Worm (Caenorhabditis elegans) whole organism, young adult: Measurements from ENCODE around the gene W10G6.1.

Source experiments
- B0261.1 ChIP-seq: sonication (generic microtip); optimal IDR thresholded peaks from 2 replicates; lab custom pipeline; 2016; ENCODE audit warnings: mild to moderate bottlenecking, missing genetic modification characterization, moderate library complexity, missing compliant biosample characterization
- B0336.3 ChIP-seq: fragments of 200-800 bp; sonication (Bioruptor generic); IDR thresholded peaks from 2 replicates; pipeline ENCODE4 v1.3.6; 2022; ENCODE audit warnings: missing genetic modification characterization, missing compliant biosample characterization
- F22D6.2 ChIP-seq: sonication (generic microtip); optimal IDR thresholded peaks from 2 replicates; lab custom pipeline; 2016; ENCODE audit warnings: mild to moderate bottlenecking, missing genetic modification characterization, missing compliant biosample characterization
- F23B12.7 ChIP-seq: sonication (generic microtip); optimal IDR thresholded peaks from 2 replicates; lab custom pipeline; 2017; ENCODE audit warnings: missing genetic modification characterization, mild to moderate bottlenecking, missing compliant biosample characterization, antibody characterized with exemption, moderate library complexity; ENCODE audit not compliant: insufficient read depth
- K12H6.12 ChIP-seq: fragments of 200-800 bp; sonication (Bioruptor generic); optimal IDR thresholded peaks from 2 replicates; lab custom pipeline; 2018; ENCODE audit warnings: mild to moderate bottlenecking, missing genetic modification characterization, missing compliant biosample characterization
- T07F8.4 ChIP-seq: sonication (generic microtip); optimal IDR thresholded peaks from 2 replicates; lab custom pipeline; 2016; ENCODE audit warnings: mild to moderate bottlenecking, missing genetic modification characterization, moderate library complexity, missing compliant biosample characterization
- Y53F4B.3 ChIP-seq: fragments of 200-800 bp; sonication (Bioruptor generic); IDR thresholded peaks from 2 replicates; pipeline ENCODE4 v1.3.6; 2022; ENCODE audit warnings: missing genetic modification reagents, missing genetic modification characterization, missing compliant biosample characterization
- Y53G8AR.9 ChIP-seq: fragments of 200-800 bp; sonication (Bioruptor generic); conservative IDR thresholded peaks from 2 replicates; pipeline ENCODE4 v1.3.6; 2022; ENCODE audit warnings: missing genetic modification reagents, missing genetic modification characterization, missing compliant biosample characterization
- atf-7 ChIP-seq: sonication (generic microtip); optimal IDR thresholded peaks from 2 replicates; lab custom pipeline; 2017; ENCODE audit warnings: mild to moderate bottlenecking, missing genetic modification characterization, missing compliant biosample characterization
- attf-5 ChIP-seq: fragments of 200-800 bp; sonication (Bioruptor generic); optimal IDR thresholded peaks from 2 replicates; lab custom pipeline; 2018; ENCODE audit warnings: mild to moderate bottlenecking, missing genetic modification characterization, missing compliant biosample characterization
- attf-6 ChIP-seq: fragments of 200-800 bp; sonication (Bioruptor generic); IDR thresholded peaks from 2 replicates; pipeline ENCODE4 v1.3.6; 2022; ENCODE audit warnings: missing genetic modification reagents, missing genetic modification characterization, missing compliant biosample characterization
- bed-2 ChIP-seq: fragments of 200-800 bp; sonication (Bioruptor generic); IDR thresholded peaks from 2 replicates; pipeline ENCODE4 v1.3.6; 2022; ENCODE audit warnings: missing genetic modification reagents, missing genetic modification characterization, missing compliant biosample characterization
- cebp-1 ChIP-seq, 2 experiments: fragments of 200-800 bp in 1 of 2; sonication (Bioruptor generic) in 1 of 2; sonication (generic microtip) in 1 of 2; IDR thresholded peaks in 1 of 2; optimal IDR thresholded peaks in 1 of 2; 2 replicates each; pipeline versions ENCODE4 v1.3.6 to Lab custom; 2017 to 2022; ENCODE audit warnings: missing compliant biosample characterization in 2 of 2, missing genetic modification characterization in 2 of 2, mild to moderate bottlenecking in 1 of 2, missing genetic modification reagents in 1 of 2, moderate library complexity in 1 of 2
- cebp-2 ChIP-seq: fragments of 200-800 bp; sonication (Bioruptor generic); IDR thresholded peaks from 2 replicates; pipeline ENCODE4 v1.3.6; 2022; ENCODE audit warnings: missing genetic modification characterization, missing compliant biosample characterization
- ceh-100 ChIP-seq: fragments of 200-800 bp; sonication (Bioruptor generic); IDR thresholded peaks from 2 replicates; pipeline ENCODE4 v1.3.6; 2022; ENCODE audit warnings: missing genetic modification reagents, missing genetic modification characterization, missing compliant biosample characterization
- ceh-27 ChIP-seq: fragments of 200-800 bp; sonication (Bioruptor generic); optimal IDR thresholded peaks from 2 replicates; lab custom pipeline; 2018; ENCODE audit warnings: mild to moderate bottlenecking, missing genetic modification characterization, moderate library complexity, missing compliant biosample characterization
- chd-7 ChIP-seq: sonication (generic microtip); optimal IDR thresholded peaks from 2 replicates; lab custom pipeline; 2016; ENCODE audit warnings: mild to moderate bottlenecking, missing genetic modification characterization, moderate library complexity, missing compliant biosample characterization
- dox-1 ChIP-seq: fragments of 200-800 bp; sonication (Bioruptor generic); IDR thresholded peaks from 2 replicates; pipeline ENCODE4 v1.3.6; 2022; ENCODE audit warnings: missing genetic modification reagents, missing genetic modification characterization, missing compliant biosample characterization
- efl-1 ChIP-seq: fragments of 150-350 bp; optimal IDR thresholded peaks from 2 replicates; lab custom pipeline; 2014; ENCODE audit warnings: missing biosample characterization, missing genetic modification reagents, missing genetic modification characterization
- egl-18 ChIP-seq: fragments of 200-800 bp; sonication (Bioruptor generic); IDR thresholded peaks from 2 replicates; pipeline ENCODE4 v1.3.6; 2022; ENCODE audit warnings: missing genetic modification reagents, missing genetic modification characterization, missing compliant biosample characterization
- ets-4 ChIP-seq: fragments of 200-800 bp; sonication (Bioruptor generic); optimal IDR thresholded peaks from 2 replicates; lab custom pipeline; 2018; ENCODE audit warnings: mild to moderate bottlenecking, missing genetic modification characterization, missing compliant biosample characterization
- fkh-3 ChIP-seq: sonication (generic microtip); optimal IDR thresholded peaks from 2 replicates; lab custom pipeline; 2016; ENCODE audit warnings: mild to moderate bottlenecking, missing genetic modification characterization, missing compliant biosample characterization
- gei-17 ChIP-seq: fragments of 200-800 bp; sonication (Bioruptor generic); optimal IDR thresholded peaks from 2 replicates; lab custom pipeline; 2018; ENCODE audit warnings: mild to moderate bottlenecking, missing genetic modification characterization, missing compliant biosample characterization
- him-1 ChIP-seq: sonication (generic microtip); optimal IDR thresholded peaks from 2 replicates; lab custom pipeline; 2016; ENCODE audit warnings: missing genotype, missing genetic modification reagents, missing genetic modification characterization, missing compliant biosample characterization
- hmg-1.2 ChIP-seq: fragments of 200-800 bp; sonication (Bioruptor generic); IDR thresholded peaks from 2 replicates; pipeline ENCODE4 v1.3.6; 2022; ENCODE audit warnings: missing genetic modification reagents, missing genetic modification characterization, missing compliant biosample characterization
- hsf-1 ChIP-seq: fragments of 200-800 bp; sonication (Bioruptor generic); IDR thresholded peaks from 2 replicates; pipeline ENCODE4 v1.3.6; 2022; ENCODE audit warnings: missing genetic modification reagents, missing genetic modification characterization, missing compliant biosample characterization
- lin-26 ChIP-seq: fragments of 200-800 bp; sonication (Bioruptor generic); IDR thresholded peaks from 2 replicates; pipeline ENCODE4 v1.3.6; 2022; ENCODE audit warnings: missing genetic modification reagents, missing genetic modification characterization, missing compliant biosample characterization
- lin-54 ChIP-seq: fragments of 200-800 bp; sonication (Bioruptor generic); optimal IDR thresholded peaks from 2 replicates; lab custom pipeline; 2018; ENCODE audit warnings: mild to moderate bottlenecking, missing genetic modification characterization, missing compliant biosample characterization
- lsy-27 ChIP-seq: sonication (generic microtip); optimal IDR thresholded peaks from 2 replicates; lab custom pipeline; 2017; ENCODE audit warnings: missing genetic modification characterization, mild to moderate bottlenecking, missing compliant biosample characterization, antibody characterized with exemption, missing genotype, borderline replicate concordance; ENCODE audit not compliant: insufficient read depth
- madf-10 ChIP-seq: sonication (generic microtip); optimal IDR thresholded peaks from 2 replicates; lab custom pipeline; 2016; ENCODE audit warnings: mild to moderate bottlenecking, missing genetic modification characterization, missing compliant biosample characterization
- madf-8 ChIP-seq: fragments of 200-800 bp; sonication (Bioruptor generic); conservative IDR thresholded peaks from 2 replicates; pipeline ENCODE4 v1.3.6; 2022; ENCODE audit warnings: missing genetic modification reagents, missing genetic modification characterization, missing compliant biosample characterization
- mxl-1 ChIP-seq: sonication (generic microtip); optimal IDR thresholded peaks from 2 replicates; lab custom pipeline; 2016; ENCODE audit warnings: missing genetic modification characterization, missing compliant biosample characterization
- nhr-80 ChIP-seq: sonication (generic microtip); optimal IDR thresholded peaks from 2 replicates; lab custom pipeline; 2016; ENCODE audit warnings: missing genetic modification characterization, missing compliant biosample characterization
- rec-8 ChIP-seq, 2 experiments: sonication (generic microtip); optimal IDR thresholded peaks; 2 replicates each; lab custom pipeline; 2016; ENCODE audit warnings: mild to moderate bottlenecking in 2 of 2, missing genetic modification characterization in 2 of 2, missing genetic modification reagents in 2 of 2, missing genotype in 2 of 2, missing biosample characterization in 1 of 2, missing compliant biosample characterization in 1 of 2, moderate library complexity in 1 of 2
- snpc-1.3 ChIP-seq: sonication (generic microtip); optimal IDR thresholded peaks from 2 replicates; lab custom pipeline; 2017; ENCODE audit warnings: missing genetic modification characterization, mild to moderate bottlenecking, missing compliant biosample characterization, antibody characterized with exemption, moderate library complexity, missing genotype, missing genetic modification reagents; ENCODE audit not compliant: insufficient read depth
- snpc-4 ChIP-seq, 5 experiments: fragments of 150-350 bp in 1 of 5; sonication (generic microtip) in 4 of 5; optimal IDR thresholded peaks; 2 replicates each; lab custom pipeline; 2014 to 2018; ENCODE audit warnings: missing genetic modification characterization in 5 of 5, missing biosample characterization in 3 of 5, antibody characterized with exemption in 2 of 5, mild to moderate bottlenecking in 2 of 5, missing compliant biosample characterization in 2 of 5, missing genotype in 2 of 5, moderate library complexity in 2 of 5, missing genetic modification reagents in 1 of 5
- somi-1 ChIP-seq: fragments of 200-800 bp; sonication (Bioruptor generic); optimal IDR thresholded peaks from 2 replicates; lab custom pipeline; 2018; ENCODE audit warnings: mild to moderate bottlenecking, missing genetic modification characterization, missing compliant biosample characterization
- tbp1 ChIP-seq: fragments of 200-800 bp; sonication (Bioruptor generic); optimal IDR thresholded peaks from 2 replicates; lab custom pipeline; 2018; ENCODE audit warnings: mild to moderate bottlenecking, missing genetic modification characterization, missing compliant biosample characterization
- tlf-1 ChIP-seq: fragments of 200-800 bp; sonication (Bioruptor generic); optimal IDR thresholded peaks from 2 replicates; lab custom pipeline; 2018; ENCODE audit warnings: mild to moderate bottlenecking, missing genetic modification characterization, missing compliant biosample characterization
- unc-130 ChIP-seq: sonication (generic microtip); optimal IDR thresholded peaks from 2 replicates; lab custom pipeline; 2016; ENCODE audit warnings: missing genetic modification reagents, missing genetic modification characterization, missing compliant biosample characterization
- zfh-2 ChIP-seq: fragments of 200-800 bp; sonication (Bioruptor generic); conservative IDR thresholded peaks from 2 replicates; pipeline ENCODE4 v1.3.6; 2022; ENCODE audit warnings: missing genetic modification reagents, missing genetic modification characterization, missing compliant biosample characterization
- ztf-18 ChIP-seq: sonication (generic microtip); optimal IDR thresholded peaks from 2 replicates; lab custom pipeline; 2016; ENCODE audit warnings: missing genotype, mild to moderate bottlenecking, missing genetic modification characterization, missing compliant biosample characterization
- ztf-25 ChIP-seq: fragments of 200-800 bp; sonication (Bioruptor generic); IDR thresholded peaks from 2 replicates; pipeline ENCODE4 v1.3.6; 2022; ENCODE audit warnings: missing genetic modification reagents, missing genetic modification characterization, missing compliant biosample characterization

Gene W10G6.1

ce11 chrX:16271147-16271546, 26.2 kb downstream of the W10G6.1 start (continued):
- TF ChIP-seq rec-8 (tag; optimal IDR thresholded peaks at IDR 0.05; lab: Kevin White, UChicago) = peak; percentile 54 to 80
- peak; percentile 31; the same call in 1 of the 2 replicates for TF ChIP-seq attf-6 (GFP tag; lab: Robert Waterston, UW)
- TF ChIP-seq hsf-1 (GFP tag; lab: Robert Waterston, UW) = no peak
- TF ChIP-seq somi-1 (GFP tag; lab: Kevin White, UChicago) = peak; percentile 38
- peak; percentile 88 for TF ChIP-seq B0261.1 (tag; lab: Kevin White, UChicago)
- no peak for TF ChIP-seq egl-18 (GFP tag; lab: Robert Waterston, UW)
- peak; percentile 79; the same call in 1 of the 2 replicates for TF ChIP-seq cebp-2 (GFP tag; lab: Robert Waterston, UW)
- peak; percentile 24; the same call in 1 of the 2 replicates for TF ChIP-seq ceh-100 (GFP tag; lab: Robert Waterston, UW)
- TF ChIP-seq Y53F4B.3 (GFP tag; lab: Robert Waterston, UW) = peak; percentile 70
- peak; percentile 60 for TF ChIP-seq madf-10 (tag; lab: Kevin White, UChicago)
- peak; percentile 82; the same call in 1 of the 2 replicates for TF ChIP-seq ztf-25 (GFP tag; lab: Robert Waterston, UW)
- TF ChIP-seq him-1 (tag; lab: Kevin White, UChicago) = peak; percentile 69
- TF ChIP-seq mxl-1 = peak; percentile 34
- TF ChIP-seq ets-4 (GFP tag; lab: Kevin White, UChicago) = no peak
- TF ChIP-seq chd-7 (tag; lab: Kevin White, UChicago) = peak; percentile 28
- peak; percentile 74 for TF ChIP-seq hmg-1.2 (GFP tag; lab: Robert Waterston, UW)
- peak; percentile 72 for TF ChIP-seq ztf-18 (tag; lab: Kevin White, UChicago)
- TF ChIP-seq unc-130 (GFP tag; lab: Kevin White, UChicago) = peak; percentile 16
- peak; percentile 60 for TF ChIP-seq F23B12.7 (tag; lab: Kevin White, UChicago)

ce11 chrX:16275255-16275813, 30.3 kb downstream of the W10G6.1 start, which contains the start of gene sdc-1:
TSS of gene sdc-1 (plus strand) at chrX:16275763.
- TF ChIP-seq ceh-27 (GFP tag; lab: Kevin White, UChicago) (peak; percentile 45), tlf-1 (GFP tag; lab: Kevin White, UChicago) (no peak), dox-1 (GFP tag; lab: Robert Waterston, UW) (peak; percentile 66), fkh-3 (tag; lab: Kevin White, UChicago) (no peak), lin-26 (GFP tag; lab: Robert Waterston, UW) (no peak), gei-17 (GFP tag; lab: Kevin White, UChicago) (no peak), T07F8.4 (tag; lab: Kevin White, UChicago) (no peak), madf-8 (GFP tag; lab: Robert Waterston, UW) (0 out of 2 replicates have a peak, but pooled peaks have one; percentile 5), egl-18 (GFP tag; lab: Robert Waterston, UW) (no peak), atf-7 (no peak), cebp-1 (GFP tag; IDR thresholded peaks at IDR 0.05; lab: Robert Waterston, UW) (no peak), cebp-1 (tag; optimal IDR thresholded peaks at IDR 0.05; lab: Kevin White, UChicago) (peak; percentile 52), snpc-4 (GFP tag; optimal IDR thresholded peaks at IDR 0.05; lab: Kevin White, UChicago) (no peak), snpc-4 (tag; optimal IDR thresholded peaks at IDR 0.05; lab: Kevin White, UChicago) (peak in 1 of 4 experiments; percentile 32), B0336.3 (GFP tag; lab: Robert Waterston, UW) (0 out of 2 replicates have a peak, but pooled peaks have one; percentile 20), K12H6.12 (tag; lab: Kevin White, UChicago) (no peak), efl-1 (peak; percentile 20), attf-6 (GFP tag; lab: Robert Waterston, UW) (no peak), attf-5 (GFP tag; lab: Kevin White, UChicago) (peak; percentile 36), B0261.1 (tag; lab: Kevin White, UChicago) (peak; percentile 6), Y53G8AR.9 (GFP tag; lab: Robert Waterston, UW) (no peak), hmg-1.2 (GFP tag; lab: Robert Waterston, UW) (peak; percentile 87), nhr-80 (tag; lab: Kevin White, UChicago) (peak; percentile 45), tbp1 (GFP tag; lab: Kevin White, UChicago) (peak; percentile 19), lsy-27 (tag; lab: Kevin White, UChicago) (no peak), snpc-1.3 (peak; percentile 22), lin-54 (GFP tag; lab: Kevin White, UChicago) (peak; percentile 30), zfh-2 (GFP tag; lab: Robert Waterston, UW) (peak; percentile 54; the same call in 1 of the 2 replicates), bed-2 (GFP tag; lab: Robert Waterston, UW) (0 out of 2 replicates have a peak, but pooled peaks have one; percentile 13), F22D6.2 (tag; lab: Kevin White, UChicago) (no peak)
